Fruit fly (Drosophila melanogaster) whole organism, embryonic: ENCODE data around the gene Pex14.

ENCODE experiments used
- Hand ChIP-seq: fragments of 200-800 bp; sonication (Bioruptor generic); optimal IDR thresholded peaks from 2 replicates; lab custom pipeline; 2017; ENCODE audit warnings: mild to moderate bottlenecking, missing biosample characterization, missing genetic modification reagents, missing genetic modification characterization
- NC2β ChIP-seq: fragments of 200-800 bp; sonication (Bioruptor generic); optimal IDR thresholded peaks from 2 replicates; lab custom pipeline; 2016; ENCODE audit warnings: missing biosample characterization, missing genetic modification characterization
- dmrt11E ChIP-seq: fragments of 200-800 bp; sonication (Bioruptor generic); optimal IDR thresholded peaks from 3 replicates; lab custom pipeline; 2018; ENCODE audit warnings: missing biosample characterization, mild to moderate bottlenecking, missing genetic modification characterization, moderate library complexity
- en ChIP-seq: fragments of 200-800 bp; sonication (Bioruptor generic); optimal IDR thresholded peaks from 2 replicates; lab custom pipeline; 2016; ENCODE audit warnings: missing biosample characterization, missing genetic modification characterization
- her ChIP-seq: fragments of 200-800 bp; sonication (Bioruptor generic); optimal IDR thresholded peaks from 2 replicates; lab custom pipeline; 2016; ENCODE audit warnings: missing biosample characterization, missing genetic modification characterization
- mam ChIP-seq: fragments of 200-800 bp; sonication (Bioruptor generic); optimal IDR thresholded peaks from 3 replicates; lab custom pipeline; 2016; ENCODE audit warnings: missing biosample characterization, missing genetic modification characterization
- tup ChIP-seq: fragments of 200-800 bp; sonication (Bioruptor generic); optimal IDR thresholded peaks from 2 replicates; lab custom pipeline; 2016; ENCODE audit warnings: missing biosample characterization, mild to moderate bottlenecking, missing genetic modification characterization, moderate library complexity

- TF ChIP-seq NC2β (GFP tag; lab: Kevin White, UChicago) (no peak), dmrt11E (tag; lab: Kevin White, UChicago) (no peak), Hand (GFP tag; lab: Kevin White, UChicago) (no peak), her (no peak), mam (GFP tag; lab: Kevin White, UChicago) (peak; percentile 29), en (GFP tag; lab: Kevin White, UChicago) (no peak), tup (GFP tag; lab: Kevin White, UChicago) (no peak)
These were observed 48.6 kb downstream of the Pex14 start for dm6 chr3L:20826950-20827910.
